Worm (Caenorhabditis elegans): Measurements from ENCODE around the gene C53B4.2.
A peak's percentile ranks its signal among the peaks of the same experiment; 100 is the strongest.

Gene C53B4.2

DNA sequence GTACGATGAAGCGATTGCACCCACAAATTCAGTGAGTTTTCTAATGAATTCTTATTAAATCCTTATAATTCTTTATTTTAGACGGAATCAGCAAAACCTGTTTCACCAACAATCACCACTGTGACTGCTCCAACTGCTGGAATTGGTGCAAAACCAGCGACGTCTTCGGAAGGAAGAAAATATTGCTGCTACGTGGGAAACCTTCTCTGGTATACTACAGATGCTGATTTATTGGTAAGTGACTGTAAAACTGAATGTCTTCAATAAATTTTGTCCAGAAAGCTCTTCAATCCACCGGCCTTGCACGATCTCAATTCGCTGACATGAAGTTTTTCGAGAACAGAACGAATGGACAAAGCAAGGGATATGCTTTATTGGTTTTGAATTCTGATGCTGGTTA lies 39.5 kb upstream of the C53B4.2 start:
- no peak for TF ChIP-seq Y53F4B.3 (GFP tag; IDR thresholded peaks at IDR 0.05)
- TF ChIP-seq F37B4.10 (GFP tag; IDR thresholded peaks at IDR 0.05), result no peak

DNA sequence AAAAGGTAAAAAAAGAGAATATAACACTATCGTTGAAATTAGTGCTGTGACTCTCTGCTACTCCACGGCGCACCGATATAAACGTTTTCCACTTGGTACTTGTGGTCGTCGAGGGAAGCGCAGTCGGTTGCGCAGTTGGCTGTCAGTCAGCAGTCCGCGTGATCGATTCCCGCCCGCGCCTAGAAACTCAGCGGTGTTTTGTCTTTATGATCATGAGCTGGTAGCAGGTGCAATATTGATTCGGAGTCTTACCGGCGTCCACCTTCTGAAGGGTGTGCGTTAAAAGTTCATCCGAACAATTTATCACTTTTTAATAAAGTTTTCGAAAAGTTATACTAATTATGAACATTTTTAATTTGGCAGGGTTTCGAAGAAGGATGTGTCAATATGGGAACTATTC lies 38.9 kb upstream of the C53B4.2 start:
- TF ChIP-seq lin-54 (GFP tag; optimal IDR thresholded peaks at IDR 0.05) (peak; percentile 82), lsl-1 (GFP tag; optimal IDR thresholded peaks at IDR 0.05) (peak; percentile 66), egl-44 (GFP tag; IDR thresholded peaks at IDR 0.05) (peak; percentile 94), ceh-79 (tag; optimal IDR thresholded peaks at IDR 0.05) (peak; percentile 94), K12H6.12 (tag; optimal IDR thresholded peaks at IDR 0.05) (peak; percentile 64), lin-40 (tag; optimal IDR thresholded peaks at IDR 0.05) (peak; percentile 84), gei-17 (GFP tag; optimal IDR thresholded peaks at IDR 0.05) (peak; percentile 45), nfya-1 (tag; optimal IDR thresholded peaks at IDR 0.05; ENCODE audit: borderline replicate concordance, insufficient read depth) (no peak), ztf-6 (GFP tag; IDR thresholded peaks at IDR 0.05) (no peak), hrde-1 (tag; optimal IDR thresholded peaks at IDR 0.05; ENCODE audit: borderline replicate concordance) (peak; percentile 86), dpl-1 (GFP tag; optimal IDR thresholded peaks at IDR 0.05) (peak; percentile 11), F52B5.7 (tag; optimal IDR thresholded peaks at IDR 0.05) (peak; percentile 92), pbrm-1 (GFP tag; IDR thresholded peaks at IDR 0.05) (peak; percentile 69), somi-1 (GFP tag; optimal IDR thresholded peaks at IDR 0.05) (peak; percentile 70), ama-1 (optimal IDR thresholded peaks at IDR 0.05) (no peak), ama-1 (GFP tag; optimal IDR thresholded peaks at IDR 0.05) (peak; percentile 83 to 89), unc-62 (GFP tag; optimal IDR thresholded peaks at IDR 0.05) (no peak), K11D2.4 (GFP tag; IDR thresholded peaks at IDR 0.05) (no peak), zfh-2 (GFP tag; conservative IDR thresholded peaks at IDR 0.05) (no peak; the same call in 1 of the 2 replicates), F57C9.4 (tag; optimal IDR thresholded peaks at IDR 0.05) (peak; percentile 87), ztf-22 (GFP tag; optimal IDR thresholded peaks at IDR 0.05) (peak; percentile 68), tlf-1 (GFP tag; optimal IDR thresholded peaks at IDR 0.05) (peak; percentile 74), fkh-3 (tag; optimal IDR thresholded peaks at IDR 0.05) (peak; percentile 93), aptf-3 (GFP tag; IDR thresholded peaks at IDR 0.05) (peak; percentile 84; the same call in 1 of the 2 replicates), mxl-1 (tag; optimal IDR thresholded peaks at IDR 0.05) (peak; percentile 80), nhr-179 (tag; optimal IDR thresholded peaks at IDR 0.05) (peak; percentile 78), egl-18 (GFP tag; IDR thresholded peaks at IDR 0.05) (no peak), nhr-90 (tag; optimal IDR thresholded peaks at IDR 0.05) (peak; percentile 96), him-1 (tag; optimal IDR thresholded peaks at IDR 0.05) (peak; percentile 68), ceh-91 (GFP tag; IDR thresholded peaks at IDR 0.05) (0 out of 2 replicates have a peak, but pooled peaks have one; percentile 7), hmg-1.2 (GFP tag; IDR thresholded peaks at IDR 0.05) (peak; percentile 78), mes-4 (tag; optimal IDR thresholded peaks at IDR 0.05) (peak; percentile 59), madf-8 (GFP tag; conservative IDR thresholded peaks at IDR 0.05) (0 out of 2 replicates have a peak, but pooled peaks have one; percentile 21), lag-1 (GFP tag; IDR thresholded peaks at IDR 0.05) (no peak), xnd-1 (tag; optimal IDR thresholded peaks at IDR 0.05) (peak; percentile 42), die-1 (tag; optimal IDR thresholded peaks at IDR 0.05) (peak; percentile 96), T26A5.8 (tag; optimal IDR thresholded peaks at IDR 0.05) (peak; percentile 86), tbx-9 (tag; optimal IDR thresholded peaks at IDR 0.05; ENCODE audit: borderline replicate concordance) (peak; percentile 89), snpc-1.3 (tag; optimal IDR thresholded peaks at IDR 0.05; ENCODE audit: insufficient read depth) (peak; percentile 95), unc-130 (GFP tag; optimal IDR thresholded peaks at IDR 0.05) (peak; percentile 84), B0336.3 (GFP tag; IDR thresholded peaks at IDR 0.05) (peak; percentile 89), hsf-1 (GFP tag; IDR thresholded peaks at IDR 0.05) (peak; percentile 69), Y95B8A.8 (GFP tag; IDR thresholded peaks at IDR 0.05) (0 out of 2 replicates have a peak, but pooled peaks have one; percentile 40), ceh-58 (GFP tag; IDR thresholded peaks at IDR 0.05) (0 out of 2 replicates have a peak, but pooled peaks have one; percentile 30), lin-26 (GFP tag; IDR thresholded peaks at IDR 0.05) (peak; percentile 97)

Measured in whole organism, young adult.